Worm (Caenorhabditis elegans) whole organism, L4/young adult: ENCODE data around the gene chl-1.
"Not testable (repeated sequence)": the region's sequence is repeated elsewhere in the genome, so short reads cannot be mapped to it uniquely, and the experiment has no call there.

Experiments
- W03F9.2 ChIP-seq: fragments of 150-350 bp; optimal IDR thresholded peaks from 2 replicates; lab custom pipeline; 2014; ENCODE audit warnings: missing biosample characterization, missing genetic modification characterization
- dao-5 ChIP-seq: sonication (generic microtip); optimal IDR thresholded peaks from 2 replicates; lab custom pipeline; 2016; ENCODE audit warnings: missing genotype, missing genetic modification characterization, moderate library complexity, missing compliant biosample characterization
- him-1 ChIP-seq: sonication (generic microtip); optimal IDR thresholded peaks from 2 replicates; lab custom pipeline; 2016; ENCODE audit warnings: missing genotype, missing genetic modification reagents, missing genetic modification characterization, missing compliant biosample characterization

Gene chl-1

ce11 chrIII:10404918-10405317 lies at the start of gene chl-1, which contains the start of gene M03C11.3:
chl-1 (minus strand) TSS chrIII:10405240.
M03C11.3 (plus strand) TSS chrIII:10405070.
- TF ChIP-seq W03F9.2 (no peak), dao-5 (tag; lab: Kevin White, UChicago) (no peak), him-1 (tag; lab: Kevin White, UChicago) (no peak)

DNA sequence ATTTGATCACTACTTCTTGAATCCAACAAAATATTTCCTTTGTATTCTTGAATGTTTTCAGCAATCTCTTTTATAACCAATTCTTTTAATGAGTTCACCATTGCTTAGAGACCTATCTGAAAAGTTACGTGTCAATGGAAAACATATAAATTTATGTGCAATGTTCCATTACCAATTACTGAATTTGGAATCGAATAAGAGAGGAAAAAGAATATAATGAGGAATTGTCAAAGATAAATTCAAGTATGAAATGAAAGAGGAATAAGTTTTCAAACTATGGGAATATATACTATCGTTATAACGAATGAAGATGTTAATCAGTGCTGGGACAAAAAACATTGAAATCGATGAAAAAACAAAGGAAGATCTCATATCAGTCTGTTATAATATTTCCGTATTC lies 46.0 kb upstream of the chl-1 start, which contains the start of gene H04D03.4:
TSS of gene H04D03.4 (minus strand) at position 101 of the 400 bp plus-strand sequence.
- TF ChIP-seq him-1 (tag; lab: Kevin White, UChicago) = no peak

- TF ChIP-seq dao-5 (tag; lab: Kevin White, UChicago) (no peak), W03F9.2 (no peak)
These were observed 41.7 kb upstream of the chl-1 start, which contains the start of gene H04D03.7 for ce11 chrIII:10446730-10447129. H04D03.7 (minus strand) TSS chrIII:10446830.

DNA sequence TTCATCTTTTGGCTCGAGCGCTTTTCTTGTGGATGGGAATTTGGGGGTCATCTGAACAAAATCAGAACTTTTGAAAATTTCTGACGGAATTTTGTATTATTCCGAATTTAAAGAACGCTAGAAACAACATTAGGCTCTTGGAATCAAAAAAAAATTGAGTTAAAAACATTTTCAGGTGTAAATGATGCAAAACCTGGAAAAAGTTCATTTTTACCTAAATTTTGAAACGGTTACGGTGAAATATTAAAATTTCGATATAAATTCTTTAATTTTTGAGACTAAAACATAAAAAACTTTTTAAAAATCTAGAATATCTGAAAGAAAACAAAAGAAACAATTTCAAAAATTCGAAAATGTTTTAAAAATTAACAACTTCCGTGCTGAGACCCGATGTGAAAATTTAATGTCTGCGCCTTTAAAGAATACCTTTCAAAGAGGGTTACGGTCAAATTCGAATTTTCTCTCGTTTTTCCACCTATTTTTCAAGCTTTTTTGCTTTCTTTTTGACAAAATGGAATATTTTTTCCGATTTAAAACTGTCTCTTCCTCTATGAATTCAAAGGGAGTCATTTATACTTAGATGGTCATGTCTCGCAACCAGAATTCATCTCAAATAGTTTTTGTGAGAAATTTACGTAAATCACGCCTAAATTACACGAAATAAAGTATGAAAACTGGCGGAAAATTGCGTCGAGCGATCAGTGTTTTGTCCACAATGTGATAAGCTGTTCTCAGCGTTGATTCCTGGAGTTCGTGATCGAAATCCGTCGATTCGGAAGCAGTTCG lies 37.5 kb upstream of the chl-1 start, which contains the start of the genes H04D03.2 and ecps-2:
TSS of gene H04D03.2 (minus strand) at position 51 of the 786 bp plus-strand sequence.
TSS of gene ecps-2 (plus strand) at position 736 of the 786 bp plus-strand sequence.
- no peak for TF ChIP-seq dao-5 (tag; lab: Kevin White, UChicago)
- no peak for TF ChIP-seq him-1 (tag; lab: Kevin White, UChicago)
- no peak for TF ChIP-seq W03F9.2

DNA sequence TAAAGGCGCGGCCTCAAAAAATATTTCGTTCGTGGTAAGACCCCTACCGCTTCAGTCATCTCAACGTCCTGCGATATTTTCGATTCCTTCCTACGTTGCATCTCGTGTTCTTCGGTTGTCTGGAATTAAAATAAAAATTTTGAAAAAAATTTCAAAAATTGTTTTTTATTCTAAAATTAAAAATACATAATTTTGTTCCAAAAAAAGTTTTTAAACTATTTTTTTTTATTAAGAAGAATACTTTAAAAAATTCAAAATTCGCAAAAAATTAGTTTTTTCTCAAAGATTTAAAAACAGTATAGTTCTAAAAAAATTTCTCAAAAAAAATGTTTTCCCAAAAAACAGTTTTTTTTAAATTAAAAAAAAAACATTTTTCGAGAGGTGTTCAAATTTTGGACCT lies 33.7 kb upstream of the chl-1 start, which contains the start of gene H04D03.6:
TSS of gene H04D03.6 (minus strand) at position 101 of the 400 bp plus-strand sequence.
- TF ChIP-seq him-1 (tag; lab: Kevin White, UChicago); dao-5 (tag; lab: Kevin White, UChicago); W03F9.2: not testable (repeated sequence)

DNA sequence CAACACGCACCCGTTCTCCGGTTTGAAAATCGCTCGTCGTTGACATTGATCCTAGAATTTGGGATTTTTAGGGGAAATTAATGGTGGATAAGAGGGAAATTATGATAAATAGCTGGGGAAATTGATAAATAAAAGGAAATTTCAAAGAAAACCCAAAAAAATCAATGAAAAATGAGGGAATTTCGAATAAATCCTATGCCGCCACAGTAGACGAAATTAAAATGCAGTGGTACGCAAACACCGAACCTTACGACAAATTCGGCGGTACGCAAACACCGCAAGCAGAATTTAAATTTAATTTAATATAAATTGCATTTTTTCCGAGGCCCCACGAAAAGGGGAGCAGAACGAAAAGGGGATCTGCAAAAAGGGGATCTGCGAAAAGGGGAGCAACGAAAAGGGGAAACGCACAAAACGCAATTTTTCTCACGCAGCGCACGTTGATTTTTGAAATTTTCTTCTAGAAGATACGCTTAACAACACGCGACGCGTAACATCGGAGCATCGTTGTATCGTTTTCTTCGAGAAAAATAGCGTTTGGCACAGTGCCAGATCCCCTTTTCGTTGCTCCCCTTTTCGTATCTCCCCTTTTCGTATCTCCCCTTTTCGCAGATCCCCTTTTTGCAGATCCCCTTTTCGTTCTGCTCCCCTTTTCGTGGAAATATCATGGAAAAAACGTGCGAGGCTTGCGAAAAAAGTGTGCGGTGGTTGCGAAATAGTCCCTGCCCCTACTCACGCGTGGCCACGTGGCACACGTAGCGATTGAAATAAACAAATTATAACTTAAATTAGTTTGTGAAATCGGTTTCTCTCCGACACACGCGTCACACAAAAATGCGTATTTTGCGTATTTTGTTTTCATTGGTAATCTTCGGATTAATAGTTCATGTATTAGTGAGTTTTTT lies 31.1 kb upstream of the chl-1 start, which contains the start of the genes smrd-1 and enu-3.1:
TSS of gene smrd-1 (minus strand) at position 51 of the 905 bp plus-strand sequence.
TSS of gene enu-3.1 (plus strand) at position 339 of the 905 bp plus-strand sequence.
- peak; percentile 15 for TF ChIP-seq W03F9.2
- peak; percentile 6 for TF ChIP-seq him-1 (tag; lab: Kevin White, UChicago)

- TF ChIP-seq dao-5 (tag; lab: Kevin White, UChicago) (no peak), him-1 (tag; lab: Kevin White, UChicago) (peak; percentile 2)
These were observed 27.1 kb upstream of the chl-1 start for ce11 chrIII:10432104-10432503.

DNA sequence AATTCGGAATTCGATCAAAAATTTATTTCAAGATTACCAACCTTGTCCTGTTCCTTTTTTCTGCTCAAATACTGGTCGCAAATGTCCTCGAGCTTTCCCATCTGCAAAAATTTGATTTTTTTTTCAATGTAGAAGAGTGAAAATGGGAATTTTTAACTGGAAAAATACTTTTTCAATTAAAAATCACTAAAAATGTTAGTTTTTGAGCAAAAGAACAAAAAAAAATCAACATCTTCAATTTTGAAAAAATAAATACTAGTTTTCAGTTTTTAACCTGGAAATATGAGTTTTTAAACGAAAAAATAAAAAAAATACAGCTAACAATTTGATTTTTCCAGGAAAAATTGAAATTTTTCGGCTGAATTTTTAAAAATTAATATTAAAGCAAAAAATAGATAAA lies 22.8 kb upstream of the chl-1 start, which contains the start of gene prp-3:
TSS of gene prp-3 (minus strand) at position 101 of the 400 bp plus-strand sequence.
- no peak for TF ChIP-seq W03F9.2

DNA sequence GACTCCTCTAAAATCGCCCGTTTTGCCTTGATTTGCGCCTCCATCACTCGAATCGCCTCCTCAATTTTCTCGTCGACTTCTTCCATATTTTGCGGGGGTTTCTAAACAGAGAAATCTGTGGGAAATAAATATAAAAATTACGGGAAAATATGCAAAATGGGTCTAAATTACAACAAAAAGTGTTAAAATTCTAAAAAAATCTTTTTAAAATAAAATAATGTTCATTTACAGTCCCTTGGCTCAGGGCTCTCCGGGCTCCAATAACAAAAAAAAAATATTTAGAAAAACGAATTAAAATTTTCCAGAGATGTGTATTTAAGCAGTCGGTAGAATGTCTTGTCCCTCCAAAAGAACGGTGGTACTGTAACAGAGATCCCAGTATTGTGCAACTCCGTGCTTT lies 18.9 kb upstream of the chl-1 start, which contains the start of gene M03C11.6:
TSS of gene M03C11.6 (minus strand) at position 101 of the 400 bp plus-strand sequence.
- TF ChIP-seq him-1 (tag; lab: Kevin White, UChicago) = no peak
- no peak for TF ChIP-seq dao-5 (tag; lab: Kevin White, UChicago)

- no peak for TF ChIP-seq W03F9.2
- TF ChIP-seq dao-5 (tag; lab: Kevin White, UChicago) = no peak
- TF ChIP-seq him-1 (tag; lab: Kevin White, UChicago) = no peak
These were observed 16.6 kb upstream of the chl-1 start for ce11 chrIII:10421680-10422079.

DNA sequence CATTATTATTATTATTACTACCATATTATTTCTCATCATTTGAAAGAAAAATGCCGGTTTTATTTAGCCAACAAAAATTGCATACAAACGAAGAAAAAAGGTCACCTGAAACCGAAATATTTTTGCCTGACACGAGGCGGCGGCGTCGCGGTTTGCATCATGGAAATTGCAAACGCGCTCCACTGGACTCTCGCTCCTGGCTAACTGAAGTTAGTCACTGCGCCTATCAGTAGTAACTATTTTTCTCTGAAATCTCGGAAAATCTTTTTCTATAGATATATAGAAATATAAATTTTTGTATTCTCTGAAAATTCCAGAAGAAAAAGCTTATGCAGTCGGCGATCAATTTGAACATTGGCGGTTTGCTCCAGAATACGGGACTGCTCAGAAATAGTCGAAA lies 10.8 kb upstream of the chl-1 start, which contains the start of gene ymel-1:
TSS of gene ymel-1 (plus strand) at position 318 of the 400 bp plus-strand sequence.
- no peak for TF ChIP-seq dao-5 (tag; lab: Kevin White, UChicago)
- no peak for TF ChIP-seq him-1 (tag; lab: Kevin White, UChicago)
- TF ChIP-seq W03F9.2 = no peak

DNA sequence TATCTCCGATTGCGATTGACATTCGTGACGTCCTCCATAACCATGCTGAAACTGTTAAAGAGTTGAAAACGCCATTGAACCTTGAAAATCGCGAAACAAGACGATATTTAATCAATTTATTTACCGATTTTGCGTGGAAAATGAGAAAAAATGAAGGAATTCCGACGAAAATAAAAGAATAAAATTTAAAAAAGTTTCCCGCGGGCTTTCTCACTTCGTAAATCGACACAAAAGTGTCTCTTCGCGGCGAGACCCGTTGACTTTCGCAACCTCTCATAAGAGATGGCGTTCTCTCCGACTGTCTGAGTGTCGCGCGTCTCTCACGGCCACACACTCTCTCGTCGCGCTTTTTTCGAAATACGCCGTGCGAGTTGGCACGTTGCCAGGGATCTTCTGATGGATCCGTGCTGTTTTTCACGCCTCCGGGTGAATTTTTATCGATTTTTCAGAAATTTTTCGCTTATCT lies 2.2 kb upstream of the chl-1 start, which contains the start of gene hat-1:
TSS of gene hat-1 (minus strand) at position 51 of the 466 bp plus-strand sequence.
- TF ChIP-seq dao-5 (tag; lab: Kevin White, UChicago) (no peak), him-1 (tag; lab: Kevin White, UChicago) (peak; percentile 90), W03F9.2 (peak; percentile 91)

DNA sequence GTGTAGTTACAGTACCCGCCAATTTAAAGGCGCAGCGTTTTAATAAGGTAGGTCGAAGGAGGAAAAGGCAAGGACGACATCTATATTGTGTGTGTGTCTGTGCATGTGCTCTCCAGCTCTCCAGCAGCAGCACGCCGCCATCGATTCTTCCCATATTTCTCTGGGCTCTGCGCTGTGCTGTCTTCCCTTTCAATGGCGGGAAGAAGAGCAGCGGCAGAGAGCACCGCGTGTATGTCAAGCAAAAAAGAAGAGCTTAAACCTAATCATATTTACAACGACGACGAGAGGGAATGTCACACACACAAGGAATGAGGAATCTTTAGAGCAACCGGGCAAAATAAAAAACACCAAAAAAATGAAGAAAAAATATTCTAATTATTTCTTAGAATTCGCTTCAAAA lies 6.1 kb downstream of the chl-1 start:
- TF ChIP-seq W03F9.2 = no peak
- peak; percentile 22 for TF ChIP-seq him-1 (tag; lab: Kevin White, UChicago)
